Fruit fly (Drosophila melanogaster): ENCODE measurements around the gene CG13245.

The CG13245 gene

dm6 chr2L:16006179-16006578 lies 2.1 kb downstream of the CG13245 start, which contains the start of gene CG31820:
CG31820 (minus strand) TSS chr2L:16006279.
- no peak for TF ChIP-seq Dif (GFP tag; optimal IDR thresholded peaks at IDR 0.05; ENCODE audit: partially characterized antibody)
- no peak for TF ChIP-seq HLH106 (tag; optimal IDR thresholded peaks at IDR 0.05)
- no peak for TF ChIP-seq fru (GFP tag; optimal IDR thresholded peaks at IDR 0.05)
- no peak for TF ChIP-seq Hr83 (GFP tag; optimal IDR thresholded peaks at IDR 0.05; ENCODE audit: poor library complexity, severe bottlenecking)
- no peak for TF ChIP-seq lola (GFP tag; optimal IDR thresholded peaks at IDR 0.05)
- no peak for TF ChIP-seq Myc (optimal IDR thresholded peaks at IDR 0.05)
- TF ChIP-seq Hnf4 (GFP tag; optimal IDR thresholded peaks at IDR 0.05) = no peak
- no peak for TF ChIP-seq Sp1 (GFP tag; optimal IDR thresholded peaks at IDR 0.05)
- no peak for TF ChIP-seq CrebA (GFP tag; optimal IDR thresholded peaks at IDR 0.05; ENCODE audit: borderline replicate concordance)
- TF ChIP-seq brk (GFP tag; optimal IDR thresholded peaks at IDR 0.05) = no peak
- no peak for TF ChIP-seq CG9705 (GFP tag; optimal IDR thresholded peaks at IDR 0.05)
- TF ChIP-seq dsf (GFP tag; optimal IDR thresholded peaks at IDR 0.05; ENCODE audit: borderline replicate concordance) = no peak

- no peak for TF ChIP-seq lola (GFP tag; optimal IDR thresholded peaks at IDR 0.05)
- no peak for TF ChIP-seq Dfd (GFP tag; optimal IDR thresholded peaks at IDR 0.05)
- no peak for TF ChIP-seq usp (GFP tag; optimal IDR thresholded peaks at IDR 0.05)
- no peak for TF ChIP-seq CG9705 (GFP tag; optimal IDR thresholded peaks at IDR 0.05)
- no peak for TF ChIP-seq OdsH (GFP tag; optimal IDR thresholded peaks at IDR 0.05)
- TF ChIP-seq h (GFP tag; optimal IDR thresholded peaks at IDR 0.05) = no peak
- no peak for TF ChIP-seq dmrt93B (GFP tag; optimal IDR thresholded peaks at IDR 0.05)
- TF ChIP-seq pan (optimal IDR thresholded peaks at IDR 0.05) = no peak
- no peak for TF ChIP-seq sv (GFP tag; optimal IDR thresholded peaks at IDR 0.05)
- TF ChIP-seq Hr83 (GFP tag; optimal IDR thresholded peaks at IDR 0.05; ENCODE audit: poor library complexity, severe bottlenecking) = no peak
- TF ChIP-seq GATAd (GFP tag; optimal IDR thresholded peaks at IDR 0.05) = no peak
- no peak for TF ChIP-seq rgr (GFP tag; optimal IDR thresholded peaks at IDR 0.05)
- TF ChIP-seq fru (GFP tag; optimal IDR thresholded peaks at IDR 0.05) = no peak
- no peak for TF ChIP-seq CrebA (GFP tag; optimal IDR thresholded peaks at IDR 0.05; ENCODE audit: borderline replicate concordance)
- no peak for TF ChIP-seq br (GFP tag; optimal IDR thresholded peaks at IDR 0.05)
- no peak for TF ChIP-seq N (GFP tag; optimal IDR thresholded peaks at IDR 0.05)
- TF ChIP-seq Myc (optimal IDR thresholded peaks at IDR 0.05) = no peak
- TF ChIP-seq jim (GFP tag; optimal IDR thresholded peaks at IDR 0.05) = no peak
Measured at dm6 chr2L:16026693-16027092, 22.6 kb downstream of the CG13245 start.

DNA sequence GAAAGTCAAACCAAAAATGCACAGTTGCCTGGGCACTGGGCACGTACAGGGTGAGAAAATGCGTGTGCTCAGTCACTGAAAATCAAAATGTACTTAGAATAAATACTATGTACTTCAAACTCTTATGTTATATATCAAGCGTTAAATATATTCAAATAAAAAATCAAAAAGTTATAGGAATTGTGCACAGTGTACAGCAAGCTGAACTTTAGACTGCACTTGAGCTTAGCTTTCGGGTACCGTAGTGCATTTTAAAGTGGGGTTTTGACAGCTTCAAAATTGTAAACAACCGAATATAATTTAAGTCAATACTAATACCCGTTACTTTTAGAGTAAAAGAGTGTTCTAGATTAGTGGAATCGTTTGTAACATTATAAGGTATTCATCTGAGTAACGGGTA lies 36.1 kb downstream of the CG13245 start:
- no peak for TF ChIP-seq usp (GFP tag; optimal IDR thresholded peaks at IDR 0.05)

dm6 chr2L:16041727-16042126 lies 37.6 kb downstream of the CG13245 start, which contains the start of the genes BicC and CG45084:
BicC (plus strand) TSS chr2L:16042047.
CG45084 (plus strand) TSS chr2L:16042047.
- TF ChIP-seq Jra (GFP tag; optimal IDR thresholded peaks at IDR 0.05) (no peak), usp (GFP tag; optimal IDR thresholded peaks at IDR 0.05) (no peak), CrebA (GFP tag; optimal IDR thresholded peaks at IDR 0.05; ENCODE audit: borderline replicate concordance) (no peak), CG9705 (GFP tag; optimal IDR thresholded peaks at IDR 0.05) (no peak)

dm6 chr2L:16042385-16043071 lies 38.4 kb downstream of the CG13245 start:
- TF ChIP-seq Dif (GFP tag; optimal IDR thresholded peaks at IDR 0.05; ENCODE audit: partially characterized antibody) (no peak), Mio (GFP tag; optimal IDR thresholded peaks at IDR 0.05) (no peak)

- TF ChIP-seq N (GFP tag; optimal IDR thresholded peaks at IDR 0.05) (peak; percentile 83), Myc (optimal IDR thresholded peaks at IDR 0.05) (peak; percentile 64), CG32264 (GFP tag; optimal IDR thresholded peaks at IDR 0.05) (no peak), Abd-B (GFP tag; optimal IDR thresholded peaks at IDR 0.05) (no peak), rgr (GFP tag; optimal IDR thresholded peaks at IDR 0.05) (no peak)
Measured at dm6 chr2L:16049647-16050046, 45.5 kb downstream of the CG13245 start, which contains the start of gene beat-Ia. beat-Ia (plus strand) TSS chr2L:16049965.
